Fruit fly (Drosophila melanogaster) whole organism, wandering third instar larva: ENCODE measurements around the gene CG43844.

Source experiments
- GATAd ChIP-seq: sonication (Bioruptor generic); optimal IDR thresholded peaks from 2 replicates; lab custom pipeline; 2016; ENCODE audit warnings: missing biosample characterization, missing genetic modification characterization
- br ChIP-seq: fragments of 200-800 bp; sonication (Bioruptor generic); optimal IDR thresholded peaks from 2 replicates; lab custom pipeline; 2016; ENCODE audit warnings: missing biosample characterization, missing genetic modification characterization
- psq ChIP-seq: fragments of 200-800 bp; sonication (Bioruptor generic); optimal IDR thresholded peaks from 3 replicates; lab custom pipeline; 2017; ENCODE audit warnings: missing biosample characterization, mild to moderate bottlenecking, missing genetic modification characterization, moderate library complexity
- usp ChIP-seq: fragments of >200 bp; optimal IDR thresholded peaks from 2 replicates; lab custom pipeline; 2017; ENCODE audit warnings: missing biosample characterization, missing genetic modification characterization

dm6 chr3R:21916987-21917386, 27.6 kb downstream of the CG43844 start:
- TF ChIP-seq psq (no peak), br (GFP tag; lab: Kevin White, UChicago) (no peak), usp (GFP tag; lab: Kevin White, UChicago) (no peak), GATAd (GFP tag; lab: Kevin White, UChicago) (no peak)
